Comparison of ENCODE assay signal across 3 worm cellular contexts in genomic region chrII:11721604-11722003, ce11.
TF ChIP-seq lines count a peak whose summit lies in the region.

No protein-coding gene starts in this region.

TF ChIP-seq in whole organism, L4 larva, 104 proteins besides CTCF, POLR2A, EP300 and RAD21:
- TF ChIP-seq F37D6.2 (tag; optimal IDR thresholded peaks at IDR 0.05; lab: Kevin White, UChicago) (no peak), dve-1 (tag; optimal IDR thresholded peaks at IDR 0.05; lab: Kevin White, UChicago; ENCODE audit: insufficient read depth) (no peak), set-16 (GFP tag; IDR thresholded peaks at IDR 0.05; lab: Robert Waterston, UW) (peak; percentile 79), egl-27 (tag; optimal IDR thresholded peaks at IDR 0.05; lab: Kevin White, UChicago) (no peak), php-3 (GFP tag; IDR thresholded peaks at IDR 0.05; lab: Robert Waterston, UW) (0 out of 2 replicates have a peak, but pooled peaks have one; percentile 26), egl-43 (GFP tag; IDR thresholded peaks at IDR 0.05; lab: Robert Waterston, UW) (0 out of 2 replicates have a peak, but pooled peaks have one; percentile 6), vab-7 (GFP tag; IDR thresholded peaks at IDR 0.05; lab: Robert Waterston, UW) (no peak), madf-9 (GFP tag; conservative IDR thresholded peaks at IDR 0.05; lab: Robert Waterston, UW) (no peak), Y105C5A.15 (GFP tag; IDR thresholded peaks at IDR 0.05; lab: Robert Waterston, UW) (no peak), F49E8.2 (tag; optimal IDR thresholded peaks at IDR 0.05; lab: Kevin White, UChicago; ENCODE audit: borderline replicate concordance) (no peak), unc-130 (GFP tag; optimal IDR thresholded peaks at IDR 0.05; lab: Kevin White, UChicago) (no peak), spr-3 (GFP tag; optimal IDR thresholded peaks at IDR 0.05; lab: Kevin White, UChicago) (no peak), daf-8 (GFP tag; IDR thresholded peaks at IDR 0.05; lab: Robert Waterston, UW) (no peak), saeg-2 (GFP tag; IDR thresholded peaks at IDR 0.05; lab: Robert Waterston, UW) (no peak), spr-1 (tag; optimal IDR thresholded peaks at IDR 0.05; lab: Kevin White, UChicago) (no peak), Y48G9A.11 (GFP tag; IDR thresholded peaks at IDR 0.05; lab: Robert Waterston, UW) (no peak), fkh-10 (GFP tag; optimal IDR thresholded peaks at IDR 0.05; lab: Kevin White, UChicago) (no peak), ceh-20 (GFP tag; IDR thresholded peaks at IDR 0.05; lab: Robert Waterston, UW) (no peak), dmd-9 (GFP tag; IDR thresholded peaks at IDR 0.05; lab: Robert Waterston, UW) (no peak), hlh-11 (tag; optimal IDR thresholded peaks at IDR 0.05; lab: Kevin White, UChicago) (no peak), dmd-8 (GFP tag; IDR thresholded peaks at IDR 0.05; lab: Robert Waterston, UW) (no peak), mdt-29 (GFP tag; IDR thresholded peaks at IDR 0.05; lab: Robert Waterston, UW) (no peak), mdl-1 (tag; optimal IDR thresholded peaks at IDR 0.05; lab: Kevin White, UChicago) (no peak), ceh-32 (tag; optimal IDR thresholded peaks at IDR 0.05; lab: Kevin White, UChicago; ENCODE audit: poor library complexity) (no peak)

TF ChIP-seq in whole organism, midembryonic, 9 proteins besides CTCF, POLR2A, EP300 and RAD21:
- TF ChIP-seq flt-1 (GFP tag; IDR thresholded peaks at IDR 0.05; lab: Robert Waterston, UW) (no peak), klf-2 (GFP tag; conservative IDR thresholded peaks at IDR 0.05; lab: Robert Waterston, UW) (no peak), ref-1 (GFP tag; conservative IDR thresholded peaks at IDR 0.05; lab: Robert Waterston, UW) (no peak), ztf-29 (GFP tag; IDR thresholded peaks at IDR 0.05; lab: Robert Waterston, UW) (no peak), tab-1 (GFP tag; IDR thresholded peaks at IDR 0.05; lab: Robert Waterston, UW) (0 out of 2 replicates have a peak, but pooled peaks have one; percentile 24), med-1 (GFP tag; optimal IDR thresholded peaks at IDR 0.05; lab: Kevin White, UChicago; ENCODE audit: insufficient read depth) (no peak), cog-1 (tag; optimal IDR thresholded peaks at IDR 0.05; lab: Kevin White, UChicago) (no peak)

TF ChIP-seq in whole organism, young adult, 124 proteins besides CTCF, POLR2A, EP300 and RAD21:
- TF ChIP-seq T26A5.8 (tag; optimal IDR thresholded peaks at IDR 0.05; lab: Kevin White, UChicago) (no peak), tlf-1 (GFP tag; optimal IDR thresholded peaks at IDR 0.05; lab: Kevin White, UChicago) (no peak), rcor-1 (GFP tag; IDR thresholded peaks at IDR 0.05; lab: Robert Waterston, UW) (no peak), Y56A3A.18 (GFP tag; IDR thresholded peaks at IDR 0.05; lab: Robert Waterston, UW) (no peak), nhr-120 (GFP tag; IDR thresholded peaks at IDR 0.05; lab: Robert Waterston, UW) (no peak), egl-18 (GFP tag; IDR thresholded peaks at IDR 0.05; lab: Robert Waterston, UW) (no peak), zfh-2 (GFP tag; conservative IDR thresholded peaks at IDR 0.05; lab: Robert Waterston, UW) (peak; percentile 87), lsl-1 (GFP tag; optimal IDR thresholded peaks at IDR 0.05; lab: Kevin White, UChicago) (no peak), hlh-12 (tag; optimal IDR thresholded peaks at IDR 0.05; lab: Kevin White, UChicago) (no peak), hrde-1 (tag; optimal IDR thresholded peaks at IDR 0.05; lab: Kevin White, UChicago; ENCODE audit: borderline replicate concordance) (no peak), lin-26 (GFP tag; IDR thresholded peaks at IDR 0.05; lab: Robert Waterston, UW) (0 out of 2 replicates have a peak, but pooled peaks have one; percentile 17), sea-2 (GFP tag; IDR thresholded peaks at IDR 0.05; lab: Robert Waterston, UW) (no peak), snpc-1.1 (tag; optimal IDR thresholded peaks at IDR 0.05; lab: Kevin White, UChicago; ENCODE audit: insufficient read depth) (no peak), unc-62 (GFP tag; optimal IDR thresholded peaks at IDR 0.05; lab: Kevin White, UChicago) (no peak), ZK185.1 (tag; optimal IDR thresholded peaks at IDR 0.05; lab: Kevin White, UChicago; ENCODE audit: poor library complexity, severe bottlenecking) (no peak), rpc-1 (optimal IDR thresholded peaks at IDR 0.05; lab: Kevin White, UChicago) (no peak), rpc-1 (tag; optimal IDR thresholded peaks at IDR 0.05; lab: Kevin White, UChicago) (no peak), chd-7 (tag; optimal IDR thresholded peaks at IDR 0.05; lab: Kevin White, UChicago) (no peak), aptf-2 (GFP tag; conservative IDR thresholded peaks at IDR 0.05; lab: Robert Waterston, UW) (no peak), B0035.1 (tag; optimal IDR thresholded peaks at IDR 0.05; lab: Kevin White, UChicago) (no peak), let-526 (GFP tag; IDR thresholded peaks at IDR 0.05; lab: Robert Waterston, UW) (no peak), ztf-6 (GFP tag; IDR thresholded peaks at IDR 0.05; lab: Robert Waterston, UW) (no peak), snpc-1.3 (tag; optimal IDR thresholded peaks at IDR 0.05; lab: Kevin White, UChicago; ENCODE audit: insufficient read depth) (no peak), B0336.3 (GFP tag; IDR thresholded peaks at IDR 0.05; lab: Robert Waterston, UW) (no peak), unc-130 (GFP tag; optimal IDR thresholded peaks at IDR 0.05; lab: Kevin White, UChicago) (no peak), B0019.2 (GFP tag; conservative IDR thresholded peaks at IDR 0.05; lab: Robert Waterston, UW) (no peak), F39B2.1 (GFP tag; IDR thresholded peaks at IDR 0.05; lab: Robert Waterston, UW) (no peak), ets-4 (GFP tag; optimal IDR thresholded peaks at IDR 0.05; lab: Kevin White, UChicago) (no peak), dpff-1 (tag; optimal IDR thresholded peaks at IDR 0.05; lab: Kevin White, UChicago) (no peak), egrh-3 (GFP tag; IDR thresholded peaks at IDR 0.05; lab: Robert Waterston, UW) (peak; percentile 33; the same call in 1 of the 2 replicates), snpc-4 (GFP tag; optimal IDR thresholded peaks at IDR 0.05; lab: Kevin White, UChicago) (no peak), snpc-4 (tag; optimal IDR thresholded peaks at IDR 0.05; lab: Kevin White, UChicago) (no peak), mcd-1 (GFP tag; IDR thresholded peaks at IDR 0.05; lab: Robert Waterston, UW) (0 out of 2 replicates have a peak, but pooled peaks have one; percentile 16), tbx-9 (tag; optimal IDR thresholded peaks at IDR 0.05; lab: Kevin White, UChicago; ENCODE audit: borderline replicate concordance) (no peak), F23B12.7 (tag; optimal IDR thresholded peaks at IDR 0.05; lab: Kevin White, UChicago; ENCODE audit: insufficient read depth) (no peak)
